Worm (Caenorhabditis elegans): ENCODE data around the gene his-1.

his-1 gene

DNA sequence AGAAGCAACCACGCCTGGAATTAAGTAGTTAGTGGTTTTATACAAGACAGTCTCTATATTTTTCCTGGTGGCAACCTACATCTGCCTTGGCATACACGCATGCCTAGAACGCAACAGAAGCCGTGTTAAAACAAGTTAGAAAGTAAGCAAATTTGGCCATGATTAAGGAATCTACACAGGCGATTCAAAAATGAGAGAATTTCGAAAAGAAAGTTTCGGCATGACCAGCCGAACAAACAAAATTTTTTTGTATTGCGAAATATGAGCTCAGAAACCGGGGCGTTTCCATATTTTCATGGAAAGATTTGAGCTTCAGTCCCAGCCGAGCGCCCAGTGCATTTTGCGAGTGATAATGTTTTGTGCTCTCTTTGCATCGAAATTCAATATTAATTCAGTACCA, 17.8 kb downstream of the his-1 start, which contains the start of gene F14H3.15:
F14H3.15 (minus strand) TSS at position 101 of the 400 bp plus-strand sequence.
- TF ChIP-seq ZK337.2 (GFP tag; IDR thresholded peaks at IDR 0.05) (no peak), tra-1 (GFP tag; IDR thresholded peaks at IDR 0.05) (no peak), mxl-2 (GFP tag; conservative IDR thresholded peaks at IDR 0.05) (no peak), cey-2 (tag; optimal IDR thresholded peaks at IDR 0.05; ENCODE audit: borderline replicate concordance, insufficient read depth) (no peak), spr-1 (tag; optimal IDR thresholded peaks at IDR 0.05) (no peak), egl-27 (tag; optimal IDR thresholded peaks at IDR 0.05) (no peak)

ce11 chrV:16061993-16062392, 19.7 kb downstream of the his-1 start, which contains the start of gene fbxa-100:
fbxa-100 (minus strand) TSS chrV:16062093.
- TF ChIP-seq aha-1 (tag) = peak; percentile 23
- no peak for TF ChIP-seq Y5F2A.4 (GFP tag; optimal IDR thresholded peaks at IDR 0.05)

ce11 chrV:16062788-16063187, 20.5 kb downstream of the his-1 start, which contains the start of gene F14H3.14:
F14H3.14 (minus strand) TSS chrV:16062888.
- TF ChIP-seq T20F7.1 (GFP tag; optimal IDR thresholded peaks at IDR 0.05) (no peak), zip-2 (tag; optimal IDR thresholded peaks at IDR 0.05) (no peak), ceh-28 (tag; optimal IDR thresholded peaks at IDR 0.05) (no peak), zag-1 (tag; optimal IDR thresholded peaks at IDR 0.05) (no peak), mxl-2 (GFP tag; conservative IDR thresholded peaks at IDR 0.05) (no peak), hlh-30 (tag; optimal IDR thresholded peaks at IDR 0.05; ENCODE audit: insufficient read depth) (no peak), lin-39 (tag; optimal IDR thresholded peaks at IDR 0.05) (no peak), mes-2 (tag; optimal IDR thresholded peaks at IDR 0.05; ENCODE audit: poor library complexity, severe bottlenecking) (no peak), arid-1 (GFP tag; conservative IDR thresholded peaks at IDR 0.05) (no peak), saeg-2 (GFP tag; IDR thresholded peaks at IDR 0.05) (no peak), nhr-25 (tag; optimal IDR thresholded peaks at IDR 0.05; ENCODE audit: borderline replicate concordance, insufficient read depth) (no peak), F44E2.7 (GFP tag; IDR thresholded peaks at IDR 0.05) (no peak), ceh-20 (GFP tag; IDR thresholded peaks at IDR 0.05) (no peak), php-3 (GFP tag; IDR thresholded peaks at IDR 0.05) (no peak), mep-1 (tag; optimal IDR thresholded peaks at IDR 0.05) (no peak), set-16 (GFP tag; IDR thresholded peaks at IDR 0.05) (no peak), lin-29 (GFP tag; IDR thresholded peaks at IDR 0.05) (no peak)

DNA sequence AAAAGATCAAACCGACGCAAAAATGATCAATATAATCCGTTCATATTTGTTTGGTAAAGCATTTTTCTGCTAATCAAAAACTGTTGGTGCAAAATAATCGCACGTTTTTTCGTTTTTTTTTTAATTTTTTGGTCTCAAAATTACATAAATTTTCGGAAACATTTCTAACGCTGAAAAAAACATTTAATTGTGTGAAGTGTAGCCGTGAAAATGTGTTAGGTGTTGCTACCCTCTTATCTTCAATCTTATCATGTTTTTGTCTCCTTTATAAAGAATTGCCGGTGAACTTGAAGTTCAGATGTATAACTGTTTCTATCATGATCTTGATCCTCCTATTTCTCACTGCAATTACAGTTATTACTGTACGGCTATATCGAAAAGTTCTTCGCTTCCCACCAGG, 26.6 kb downstream of the his-1 start, which contains the start of gene cyp-35D1:
cyp-35D1 (plus strand) TSS at position 301 of the 400 bp plus-strand sequence.
- TF ChIP-seq unc-39 (tag; optimal IDR thresholded peaks at IDR 0.05) (no peak), ceh-32 (tag; optimal IDR thresholded peaks at IDR 0.05; ENCODE audit: poor library complexity) (no peak), lin-15B (tag; optimal IDR thresholded peaks at IDR 0.05) (no peak), zip-11 (GFP tag; IDR thresholded peaks at IDR 0.05) (no peak), nhr-10 (tag; optimal IDR thresholded peaks at IDR 0.05) (no peak), Y75B8A.6 (GFP tag; IDR thresholded peaks at IDR 0.05) (no peak), dmd-9 (GFP tag; IDR thresholded peaks at IDR 0.05) (no peak), skn-1 (tag; optimal IDR thresholded peaks at IDR 0.05) (no peak), snpc-4 (tag; optimal IDR thresholded peaks at IDR 0.05) (no peak), F44E2.7 (GFP tag; IDR thresholded peaks at IDR 0.05) (no peak), vab-7 (GFP tag; IDR thresholded peaks at IDR 0.05) (no peak), nhr-11 (tag; optimal IDR thresholded peaks at IDR 0.05) (no peak), R02D3.7 (tag; optimal IDR thresholded peaks at IDR 0.05) (no peak), nhr-42 (GFP tag; IDR thresholded peaks at IDR 0.05) (no peak), ceh-44 (GFP tag; IDR thresholded peaks at IDR 0.05) (no peak), unc-130 (GFP tag; optimal IDR thresholded peaks at IDR 0.05) (no peak), jun-1 (tag; optimal IDR thresholded peaks at IDR 0.05) (no peak)

All from whole organism, L4 larva.